Comparison of ENCODE assay signal across 4 fruit fly cellular contexts in genomic region chr3L:13356084-13356693, dm6.
TF ChIP-seq lines count a peak whose summit lies in the region.

Nplp2 (plus strand) TSS chr3L:13356376.

- TF ChIP-seq CTCF in whole organism, embryonic (GFP tag; optimal IDR thresholded peaks at IDR 0.05; lab: Kevin White, UChicago), result no peak

TF ChIP-seq in whole organism, adult, 20 proteins besides CTCF, POLR2A, EP300 and RAD21:
- TF ChIP-seq ovo (GFP tag; optimal IDR thresholded peaks at IDR 0.05; lab: Kevin White, UChicago) (no peak), tj (GFP tag; optimal IDR thresholded peaks at IDR 0.05; lab: Kevin White, UChicago) (no peak), pad (GFP tag; optimal IDR thresholded peaks at IDR 0.05; lab: Kevin White, UChicago) (no peak), CG11617 (GFP tag; optimal IDR thresholded peaks at IDR 0.05; lab: Kevin White, UChicago) (no peak), Crg-1 (GFP tag; optimal IDR thresholded peaks at IDR 0.05; lab: Kevin White, UChicago) (no peak), CG5204 (GFP tag; optimal IDR thresholded peaks at IDR 0.05; lab: Kevin White, UChicago) (no peak), CG14711 (tag; optimal IDR thresholded peaks at IDR 0.05; lab: Kevin White, UChicago) (peak; percentile 42), CG1620 (GFP tag; optimal IDR thresholded peaks at IDR 0.05; lab: Kevin White, UChicago) (no peak), cnc (optimal IDR thresholded peaks at IDR 0.05; lab: Kevin White, UChicago) (no peak), cic (GFP tag; optimal IDR thresholded peaks at IDR 0.05; lab: Kevin White, UChicago) (no peak), Hr96 (GFP tag; optimal IDR thresholded peaks at IDR 0.05; lab: Kevin White, UChicago) (no peak), bab1 (GFP tag; optimal IDR thresholded peaks at IDR 0.05; lab: Kevin White, UChicago) (no peak), Mnt (GFP tag; optimal IDR thresholded peaks at IDR 0.05; lab: Kevin White, UChicago) (no peak), toe (GFP tag; optimal IDR thresholded peaks at IDR 0.05; lab: Kevin White, UChicago) (peak; percentile 13), kay (GFP tag; lab: Kevin White, UChicago; ENCODE audit: borderline replicate concordance) (peak; percentile 9), CG33017 (tag; optimal IDR thresholded peaks at IDR 0.05; lab: Kevin White, UChicago) (peak; percentile 72), CG7101 (tag; optimal IDR thresholded peaks at IDR 0.05; lab: Kevin White, UChicago) (peak; percentile 79), CG12768 (GFP tag; optimal IDR thresholded peaks at IDR 0.05; lab: Kevin White, UChicago) (peak; percentile 20)
TF ChIP-seq in whole organism, adult: peak in this region for 6.

TF ChIP-seq in whole organism, embryonic, 481 proteins besides CTCF, POLR2A, EP300 and RAD21 (continues in another document):
- no peak for TF ChIP-seq CHES-1-like (GFP tag; optimal IDR thresholded peaks at IDR 0.05; lab: Kevin White, UChicago)
- TF ChIP-seq gsb-n (tag; optimal IDR thresholded peaks at IDR 0.05; lab: Kevin White, UChicago), result peak; percentile 32
- TF ChIP-seq Oaz (GFP tag; IDR thresholded peaks at IDR 0.05; lab: Robert Waterston, UW), result no peak
- peak; percentile 51 for TF ChIP-seq CG9727 (GFP tag; optimal IDR thresholded peaks at IDR 0.05; lab: Kevin White, UChicago)
- TF ChIP-seq sr (GFP tag; IDR thresholded peaks at IDR 0.05; lab: Robert Waterston, UW), result no peak
- peak; percentile 56 for TF ChIP-seq az2 (GFP tag; optimal IDR thresholded peaks at IDR 0.05; lab: Kevin White, UChicago)
- TF ChIP-seq CG31441 (GFP tag; IDR thresholded peaks at IDR 0.05; lab: Robert Waterston, UW), result peak; percentile 61
- TF ChIP-seq ftz-f1 (GFP tag; optimal IDR thresholded peaks at IDR 0.05; lab: Kevin White, UChicago), result no peak
- peak; percentile 80 for TF ChIP-seq CG7839 (tag; optimal IDR thresholded peaks at IDR 0.05; lab: Kevin White, UChicago)
- TF ChIP-seq CG7372 (GFP tag; IDR thresholded peaks at IDR 0.05; lab: Robert Waterston, UW), result peak; percentile 69
- TF ChIP-seq Mad (GFP tag; optimal IDR thresholded peaks at IDR 0.05; lab: Kevin White, UChicago), result peak; percentile 28
- TF ChIP-seq disco-r (GFP tag; optimal IDR thresholded peaks at IDR 0.05; lab: Kevin White, UChicago), result no peak
- no peak for TF ChIP-seq Camta (GFP tag; optimal IDR thresholded peaks at IDR 0.05; lab: Kevin White, UChicago)
- TF ChIP-seq CG10366 (GFP tag; IDR thresholded peaks at IDR 0.05; lab: Robert Waterston, UW), result peak; percentile 49
- TF ChIP-seq ERR (GFP tag; optimal IDR thresholded peaks at IDR 0.05; lab: Kevin White, UChicago), result no peak
- peak; percentile 62; the same call in 2 of the 3 replicates for TF ChIP-seq ci (GFP tag; IDR thresholded peaks at IDR 0.05; lab: Robert Waterston, UW)
- 0 out of 3 replicates have a peak, but pooled peaks have one; percentile 40 for TF ChIP-seq C15 (GFP tag; IDR thresholded peaks at IDR 0.05; lab: Robert Waterston, UW)
- TF ChIP-seq Atf3 (GFP tag; optimal IDR thresholded peaks at IDR 0.05; lab: Kevin White, UChicago), result no peak
- TF ChIP-seq CG1529 (GFP tag; optimal IDR thresholded peaks at IDR 0.05; lab: Kevin White, UChicago), result no peak
- TF ChIP-seq sens-2 (GFP tag; IDR thresholded peaks at IDR 0.05; lab: Robert Waterston, UW), result no peak
- TF ChIP-seq CG9437 (GFP tag; optimal IDR thresholded peaks at IDR 0.05; lab: Kevin White, UChicago), result no peak
- no peak for TF ChIP-seq CG9797 (GFP tag; optimal IDR thresholded peaks at IDR 0.05; lab: Kevin White, UChicago)
- no peak for TF ChIP-seq nerfin-1 (tag; optimal IDR thresholded peaks at IDR 0.05; lab: Kevin White, UChicago)
- TF ChIP-seq prd (optimal IDR thresholded peaks at IDR 0.05; lab: Kevin White, UChicago), result no peak
- TF ChIP-seq prd (GFP tag; IDR thresholded peaks at IDR 0.05; lab: Robert Waterston, UW), result peak; percentile 73
- TF ChIP-seq HmgD (GFP tag; optimal IDR thresholded peaks at IDR 0.05; lab: Kevin White, UChicago), result no peak

TF ChIP-seq in whole organism, prepupa, 60 proteins besides CTCF, POLR2A, EP300 and RAD21:
- TF ChIP-seq dsx (GFP tag; optimal IDR thresholded peaks at IDR 0.05; lab: Kevin White, UChicago; ENCODE audit: poor library complexity, severe bottlenecking) (no peak), CG32006 (GFP tag; optimal IDR thresholded peaks at IDR 0.05; lab: Kevin White, UChicago) (no peak), Sox102F (GFP tag; optimal IDR thresholded peaks at IDR 0.05; lab: Kevin White, UChicago) (no peak), Gug (GFP tag; IDR thresholded peaks at IDR 0.05; lab: Robert Waterston, UW) (no peak), CG3032 (tag; optimal IDR thresholded peaks at IDR 0.05; lab: Kevin White, UChicago) (no peak), CG6276 (GFP tag; optimal IDR thresholded peaks at IDR 0.05; lab: Kevin White, UChicago) (no peak), fkh (GFP tag; optimal IDR thresholded peaks at IDR 0.05; lab: Kevin White, UChicago) (peak; percentile 55), OdsH (GFP tag; optimal IDR thresholded peaks at IDR 0.05; lab: Kevin White, UChicago) (no peak), Eip75B (GFP tag; optimal IDR thresholded peaks at IDR 0.05; lab: Kevin White, UChicago) (no peak), Eip78C (GFP tag; lab: Kevin White, UChicago) (no peak), achi (GFP tag; optimal IDR thresholded peaks at IDR 0.05; lab: Kevin White, UChicago) (no peak), Sox14 (GFP tag; optimal IDR thresholded peaks at IDR 0.05; lab: Kevin White, UChicago) (no peak), svp (GFP tag; lab: Kevin White, UChicago) (peak; percentile 49)

TF ChIP-seq in whole organism, wandering third instar larva, 38 proteins besides CTCF, POLR2A, EP300 and RAD21:
- TF ChIP-seq Dif (GFP tag; optimal IDR thresholded peaks at IDR 0.05; lab: Kevin White, UChicago; ENCODE audit: partially characterized antibody) (no peak), Jra (GFP tag; optimal IDR thresholded peaks at IDR 0.05; lab: Kevin White, UChicago) (no peak), Rel (GFP tag; optimal IDR thresholded peaks at IDR 0.05; lab: Kevin White, UChicago) (no peak), Rel (tag; optimal IDR thresholded peaks at IDR 0.05; lab: Kevin White, UChicago) (no peak), Hnf4 (GFP tag; optimal IDR thresholded peaks at IDR 0.05; lab: Kevin White, UChicago) (no peak), Myc (optimal IDR thresholded peaks at IDR 0.05; lab: Kevin White, UChicago) (no peak), N (GFP tag; optimal IDR thresholded peaks at IDR 0.05; lab: Kevin White, UChicago) (no peak), CG9705 (GFP tag; optimal IDR thresholded peaks at IDR 0.05; lab: Kevin White, UChicago) (no peak), GATAd (GFP tag; optimal IDR thresholded peaks at IDR 0.05; lab: Kevin White, UChicago) (no peak), foxo (GFP tag; optimal IDR thresholded peaks at IDR 0.05; lab: Kevin White, UChicago) (peak in 1 of 2 experiments; percentile 17), h (GFP tag; optimal IDR thresholded peaks at IDR 0.05; lab: Kevin White, UChicago) (peak; percentile 6)
TF ChIP-seq in whole organism, wandering third instar larva: peak in this region for 2.
